Worm (Caenorhabditis elegans) whole organism, midembryonic: ENCODE measurements around the gene arf-5.
"Not testable (repeated sequence)": the region's sequence is repeated elsewhere in the genome, so short reads cannot be mapped to it uniquely, and the experiment has no call there.

ENCODE experiments used
- klf-2 ChIP-seq: fragments of 200-800 bp; sonication (Bioruptor generic); conservative IDR thresholded peaks from 2 replicates; pipeline ENCODE4 v1.3.6; 2022; ENCODE audit warnings: missing genetic modification reagents, missing genetic modification characterization, missing compliant biosample characterization
- med-1 ChIP-seq: sonication (generic microtip); optimal IDR thresholded peaks from 2 replicates; lab custom pipeline; 2017; ENCODE audit warnings: missing genetic modification characterization, mild to moderate bottlenecking, missing compliant biosample characterization, antibody characterized with exemption, missing genetic modification reagents; ENCODE audit not compliant: insufficient read depth
- ref-1 ChIP-seq: fragments of 200-800 bp; sonication (Bioruptor generic); conservative IDR thresholded peaks from 2 replicates; pipeline ENCODE4 v1.3.6; 2022; ENCODE audit warnings: missing genetic modification reagents, missing genetic modification characterization, missing compliant biosample characterization
- ztf-23 ChIP-seq: fragments of 200-800 bp; sonication (Bioruptor generic); IDR thresholded peaks from 2 replicates; pipeline ENCODE4 v1.3.6; 2022; ENCODE audit warnings: missing genetic modification reagents, missing genetic modification characterization, missing compliant biosample characterization

- TF ChIP-seq klf-2 (GFP tag; lab: Robert Waterston, UW): peak; percentile 80
- TF ChIP-seq med-1 (GFP tag; lab: Kevin White, UChicago); ref-1 (GFP tag; lab: Robert Waterston, UW): not testable (repeated sequence)
- peak; percentile 84 for TF ChIP-seq ztf-23
These were observed 34.0 kb upstream of the arf-5 start, which contains the start of gene mcm-3AP for ce11 chrIV:7948290-7948689.
